Worm (Caenorhabditis elegans) whole organism, L2 larva: Measurements from ENCODE around the gene idpb-2.
"Not testable (repeated sequence)": the region's sequence is repeated elsewhere in the genome, so short reads cannot be mapped to it uniquely, and the experiment has no call there.

Experiments used
- elt-1 ChIP-seq: fragments of 150-350 bp; optimal IDR thresholded peaks from 2 replicates; lab custom pipeline; 2014; ENCODE audit warnings: missing biosample characterization, missing genetic modification characterization
- lin-11 ChIP-seq: fragments of 150-350 bp; sonication (generic microtip); optimal IDR thresholded peaks from 2 replicates; lab custom pipeline; 2014; ENCODE audit warnings: missing biosample characterization, missing genetic modification characterization, inconsistent platforms, mixed read lengths
- nhr-25 ChIP-seq: fragments of 150-350 bp; sonication (generic microtip); optimal IDR thresholded peaks from 3 replicates; lab custom pipeline; 2014; ENCODE audit warnings: missing biosample characterization, missing genetic modification characterization
- skn-1 ChIP-seq: sonication (generic microtip); optimal IDR thresholded peaks from 2 replicates; lab custom pipeline; 2017; ENCODE audit warnings: missing biosample characterization, missing genetic modification characterization
- ztf-1 ChIP-seq: fragments of 200-800 bp; sonication (Bioruptor generic); conservative IDR thresholded peaks from 2 replicates; pipeline ENCODE4 v1.3.6; 2022; ENCODE audit warnings: missing genetic modification characterization, missing compliant biosample characterization

DNA sequence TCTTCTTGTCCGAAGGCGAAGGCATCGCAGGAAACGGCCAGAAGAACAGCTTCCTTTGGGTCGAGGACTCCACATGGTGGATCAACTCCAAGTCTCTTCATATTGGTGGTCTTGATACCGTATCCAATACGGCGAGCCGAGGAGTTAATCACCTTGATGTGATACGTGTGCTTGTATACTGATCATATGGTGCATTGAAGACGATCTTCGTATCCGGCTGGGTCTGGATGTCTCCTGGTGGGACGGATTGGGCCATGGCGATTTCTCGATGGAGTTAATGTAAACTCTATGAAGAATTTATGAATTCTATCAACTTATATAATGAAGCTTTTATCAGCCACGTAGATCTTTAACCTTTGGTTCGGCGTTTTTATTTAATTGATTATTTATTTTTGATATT, 45.8 kb upstream of the idpb-2 start, which contains the start of gene msp-74:
- not testable (repeated sequence) for TF ChIP-seq lin-11 (tag; lab: Kevin White, UChicago); ztf-1 (GFP tag; lab: Robert Waterston, UW); skn-1; elt-1 (tag; lab: Kevin White, UChicago); nhr-25 (tag; lab: Kevin White, UChicago)
